Fruit fly (Drosophila melanogaster) whole organism, embryonic: ENCODE measurements around the gene hfp.

Experiments
- Abd-B ChIP-seq: fragments of 200-800 bp; sonication (Bioruptor generic); optimal IDR thresholded peaks from 2 replicates; lab custom pipeline; 2018; ENCODE audit warnings: missing biosample characterization, mild to moderate bottlenecking, missing genetic modification characterization, moderate library complexity
- B-H2 ChIP-seq: fragments of 200-800 bp; sonication (Bioruptor generic); optimal IDR thresholded peaks from 2 replicates; lab custom pipeline; 2018; ENCODE audit warnings: missing biosample characterization, mild to moderate bottlenecking, missing genetic modification characterization
- CG10267 ChIP-seq: fragments of 200-800 bp; sonication (Bioruptor generic); optimal IDR thresholded peaks from 2 replicates; lab custom pipeline; 2018; ENCODE audit warnings: missing biosample characterization, mild to moderate bottlenecking, missing genetic modification characterization, moderate library complexity
- CG10366 ChIP-seq: fragments of 200-800 bp; sonication (Bioruptor generic); IDR thresholded peaks from 2 replicates; pipeline ENCODE4 v1.3.6; 2022; ENCODE audit warnings: missing biosample characterization, missing genetic modification characterization
- CG10959 ChIP-seq: fragments of 200-800 bp; sonication (Bioruptor generic); IDR thresholded peaks from 2 replicates; pipeline ENCODE4 v1.3.6; 2022; ENCODE audit warnings: missing biosample characterization, missing genetic modification characterization
- CG10979 ChIP-seq: fragments of 200-800 bp; sonication (Bioruptor generic); optimal IDR thresholded peaks from 2 replicates; lab custom pipeline; 2018; ENCODE audit warnings: missing biosample characterization, mild to moderate bottlenecking, missing genetic modification characterization, moderate library complexity
- CG11560 ChIP-seq: fragments of 200-800 bp; sonication (Bioruptor generic); IDR thresholded peaks from 3 replicates; pipeline ENCODE4 v1.3.6; 2022; ENCODE audit warnings: missing biosample characterization, missing genetic modification characterization
- CG12299 ChIP-seq: fragments of 200-800 bp; sonication (Bioruptor generic); optimal IDR thresholded peaks from 2 replicates; lab custom pipeline; 2018; ENCODE audit warnings: missing biosample characterization, mild to moderate bottlenecking, missing genetic modification characterization
- CG12942 ChIP-seq: fragments of 200-800 bp; sonication (Bioruptor generic); optimal IDR thresholded peaks from 3 replicates; lab custom pipeline; 2016; ENCODE audit warnings: missing biosample characterization, missing genetic modification characterization
- CG15011 ChIP-seq: fragments of 200-800 bp; sonication (Bioruptor generic); optimal IDR thresholded peaks from 3 replicates; lab custom pipeline; 2018; ENCODE audit warnings: missing biosample characterization, mild to moderate bottlenecking, missing genetic modification characterization
- CG15514 ChIP-seq: fragments of 200-800 bp; sonication (Bioruptor generic); optimal IDR thresholded peaks from 3 replicates; lab custom pipeline; 2017; ENCODE audit warnings: missing biosample characterization, missing genetic modification characterization, mild to moderate bottlenecking, moderate library complexity, missing genetic modification reagents
- CG1832 ChIP-seq: fragments of 200-800 bp; sonication (Bioruptor generic); optimal IDR thresholded peaks from 2 replicates; lab custom pipeline; 2017; ENCODE audit warnings: missing biosample characterization, mild to moderate bottlenecking, missing genetic modification characterization, inconsistent platforms
- CG2120 ChIP-seq: fragments of 200-800 bp; sonication (Bioruptor generic); optimal IDR thresholded peaks from 3 replicates; lab custom pipeline; 2016; ENCODE audit warnings: missing biosample characterization, missing genetic modification characterization
- CG2199 ChIP-seq: fragments of 200-800 bp; sonication (Bioruptor generic); IDR thresholded peaks from 3 replicates; pipeline ENCODE4 v1.3.6; 2022; ENCODE audit warnings: missing biosample characterization, missing genetic modification characterization
- CG4328 ChIP-seq: fragments of 200-800 bp; sonication (Bioruptor generic); optimal IDR thresholded peaks from 3 replicates; lab custom pipeline; 2017; ENCODE audit warnings: missing biosample characterization, missing genetic modification reagents, missing genetic modification characterization
- CG4730 ChIP-seq: fragments of 200-800 bp; sonication (Bioruptor generic); IDR thresholded peaks from 2 replicates; pipeline ENCODE4 v1.3.6; 2022; ENCODE audit warnings: missing biosample characterization, missing genetic modification characterization
- CG7928 ChIP-seq: fragments of 200-800 bp; sonication (Bioruptor generic); optimal IDR thresholded peaks from 2 replicates; lab custom pipeline; 2017; ENCODE audit warnings: missing biosample characterization, mild to moderate bottlenecking, missing genetic modification characterization
- CG9727 ChIP-seq: fragments of 200-800 bp; sonication (Bioruptor generic); optimal IDR thresholded peaks from 3 replicates; lab custom pipeline; 2017; ENCODE audit warnings: missing biosample characterization, mild to moderate bottlenecking, missing genetic modification characterization
- Elba2 ChIP-seq: fragments of 200-800 bp; sonication (Bioruptor generic); optimal IDR thresholded peaks from 3 replicates; lab custom pipeline; 2016; ENCODE audit warnings: missing biosample characterization, missing genetic modification characterization
- Gug ChIP-seq: fragments of 200-800 bp; sonication (Bioruptor generic); IDR thresholded peaks from 4 replicates; pipeline ENCODE4 v1.3.6; 2022; ENCODE audit warnings: missing biosample characterization, missing genetic modification characterization
- MTF-1 ChIP-seq: fragments of 200-800 bp; sonication (Bioruptor generic); optimal IDR thresholded peaks from 2 replicates; lab custom pipeline; 2018; ENCODE audit warnings: missing biosample characterization, mild to moderate bottlenecking, missing genetic modification characterization, borderline replicate concordance
- Neu2 ChIP-seq: fragments of 200-800 bp; sonication (Bioruptor generic); optimal IDR thresholded peaks from 3 replicates; lab custom pipeline; 2016; ENCODE audit warnings: missing biosample characterization, missing genetic modification characterization, borderline replicate concordance
- Nf-YA ChIP-seq: fragments of 200-800 bp; sonication (Bioruptor generic); IDR thresholded peaks from 2 replicates; pipeline ENCODE4 v1.3.6; 2022; ENCODE audit warnings: missing biosample characterization, missing genetic modification characterization
- Opbp ChIP-seq: fragments of 200-800 bp; sonication (Bioruptor generic); IDR thresholded peaks from 3 replicates; pipeline ENCODE4 v1.3.6; 2022; ENCODE audit warnings: missing biosample characterization, missing genetic modification characterization; ENCODE audit not compliant: partially characterized antibody
- Optix ChIP-seq: fragments of 200-800 bp; sonication (Bioruptor generic); IDR thresholded peaks from 3 replicates; pipeline ENCODE4 v1.3.6; 2022; ENCODE audit warnings: missing biosample characterization, missing genetic modification characterization
- Sin3A ChIP-seq: fragments of >200 bp; optimal IDR thresholded peaks from 2 replicates; lab custom pipeline; 2018
- Six4 ChIP-seq: fragments of 200-800 bp; sonication (Bioruptor generic); optimal IDR thresholded peaks from 2 replicates; lab custom pipeline; 2016; ENCODE audit warnings: missing biosample characterization, missing genetic modification characterization
- Vsx1 ChIP-seq: fragments of 200-800 bp; sonication (Bioruptor generic); optimal IDR thresholded peaks from 2 replicates; lab custom pipeline; 2017; ENCODE audit warnings: missing biosample characterization, mild to moderate bottlenecking, missing genetic modification characterization, missing genetic modification reagents
- Xbp1 ChIP-seq: fragments of 200-800 bp; sonication (Bioruptor generic); optimal IDR thresholded peaks from 3 replicates; lab custom pipeline; 2016; ENCODE audit warnings: missing biosample characterization, mild to moderate bottlenecking, missing genetic modification characterization
- YL-1 ChIP-seq: fragments of 200-800 bp; sonication (Bioruptor generic); optimal IDR thresholded peaks from 3 replicates; lab custom pipeline; 2017; ENCODE audit warnings: missing biosample characterization, mild to moderate bottlenecking, missing genetic modification characterization
- ac ChIP-seq: fragments of 200-800 bp; sonication (Bioruptor generic); optimal IDR thresholded peaks from 3 replicates; lab custom pipeline; 2017; ENCODE audit warnings: missing biosample characterization, mild to moderate bottlenecking, missing genetic modification characterization
- aop ChIP-seq: fragments of 200-800 bp; sonication (Bioruptor generic); IDR thresholded peaks from 2 replicates; pipeline ENCODE4 v1.3.6; 2022; ENCODE audit warnings: missing biosample characterization, missing genetic modification characterization
- bbx ChIP-seq: fragments of 200-800 bp; sonication (Bioruptor generic); IDR thresholded peaks from 2 replicates; pipeline ENCODE4 v1.3.6; 2022; ENCODE audit warnings: missing biosample characterization, missing genetic modification characterization; ENCODE audit not compliant: partially characterized antibody
- ci ChIP-seq: fragments of 200-800 bp; sonication (Bioruptor generic); IDR thresholded peaks from 3 replicates; pipeline ENCODE4 v1.3.6; 2022; ENCODE audit warnings: missing biosample characterization, missing genetic modification characterization
- crp ChIP-seq, 2 experiments: fragments of 200-800 bp; sonication (Bioruptor generic); optimal IDR thresholded peaks; 2 replicates in 1 of 2; 3 replicates in 1 of 2; lab custom pipeline; 2017; ENCODE audit warnings: missing biosample characterization in 2 of 2, missing genetic modification characterization in 2 of 2, mild to moderate bottlenecking in 1 of 2, moderate library complexity in 1 of 2
- dmrt11E ChIP-seq: fragments of 200-800 bp; sonication (Bioruptor generic); optimal IDR thresholded peaks from 3 replicates; lab custom pipeline; 2018; ENCODE audit warnings: missing biosample characterization, mild to moderate bottlenecking, missing genetic modification characterization, moderate library complexity
- fd102C ChIP-seq: fragments of 200-800 bp; sonication (Bioruptor generic); optimal IDR thresholded peaks from 2 replicates; lab custom pipeline; 2018; ENCODE audit warnings: missing biosample characterization, mild to moderate bottlenecking, missing genetic modification characterization, moderate library complexity
- fd96Cb ChIP-seq: fragments of 200-800 bp; sonication (Bioruptor generic); optimal IDR thresholded peaks from 2 replicates; lab custom pipeline; 2018; ENCODE audit warnings: missing biosample characterization, mild to moderate bottlenecking, missing genetic modification characterization, moderate library complexity
- gem ChIP-seq: fragments of 200-800 bp; sonication (Bioruptor generic); optimal IDR thresholded peaks from 2 replicates; lab custom pipeline; 2019; ENCODE audit warnings: missing biosample characterization, mild to moderate bottlenecking, missing genetic modification characterization, moderate library complexity
- gro ChIP-seq: fragments of 200-800 bp; sonication (Bioruptor generic); optimal IDR thresholded peaks from 2 replicates; lab custom pipeline; 2016; ENCODE audit warnings: missing biosample characterization, missing genetic modification characterization
- gt ChIP-seq: fragments of 200-800 bp; sonication (Bioruptor generic); IDR thresholded peaks from 2 replicates; pipeline ENCODE4 v1.3.6; 2022; ENCODE audit warnings: missing biosample characterization, missing genetic modification characterization
- hb ChIP-seq: fragments of 200-800 bp; sonication (Bioruptor generic); IDR thresholded peaks from 3 replicates; pipeline ENCODE4 v1.3.6; 2022; ENCODE audit warnings: missing biosample characterization, missing genetic modification characterization; ENCODE audit not compliant: partially characterized antibody
- mld ChIP-seq: fragments of 200-800 bp; sonication (Bioruptor generic); IDR thresholded peaks from 3 replicates; pipeline ENCODE4 v1.3.6; 2022; ENCODE audit warnings: missing biosample characterization, missing genetic modification characterization; ENCODE audit not compliant: partially characterized antibody
- pzg ChIP-seq: fragments of 200-800 bp; sonication (Bioruptor generic); optimal IDR thresholded peaks from 3 replicates; lab custom pipeline; 2018; ENCODE audit warnings: missing biosample characterization, mild to moderate bottlenecking, missing genetic modification characterization, moderate library complexity
- ranshi ChIP-seq: fragments of 200-800 bp; sonication (Bioruptor generic); IDR thresholded peaks from 2 replicates; pipeline ENCODE4 v1.3.6; 2022; ENCODE audit warnings: missing biosample characterization, missing genetic modification characterization
- sisA ChIP-seq: fragments of 200-800 bp; sonication (Bioruptor generic); IDR thresholded peaks from 2 replicates; pipeline ENCODE4 v1.3.6; 2022; ENCODE audit warnings: missing biosample characterization, missing genetic modification characterization
- sug ChIP-seq: fragments of 200-800 bp; optimal IDR thresholded peaks from 2 replicates; lab custom pipeline; 2019; ENCODE audit warnings: missing biosample characterization, mild to moderate bottlenecking, missing genetic modification characterization, moderate library complexity
- trh ChIP-seq: fragments of 200-800 bp; sonication (Bioruptor generic); optimal IDR thresholded peaks from 2 replicates; lab custom pipeline; 2016; ENCODE audit warnings: missing biosample characterization, missing genetic modification characterization
- vvl ChIP-seq: fragments of 200-800 bp; sonication (Bioruptor generic); IDR thresholded peaks from 2 replicates; pipeline ENCODE4 v1.3.6; 2022; ENCODE audit warnings: missing biosample characterization, missing genetic modification characterization

hfp gene

DNA sequence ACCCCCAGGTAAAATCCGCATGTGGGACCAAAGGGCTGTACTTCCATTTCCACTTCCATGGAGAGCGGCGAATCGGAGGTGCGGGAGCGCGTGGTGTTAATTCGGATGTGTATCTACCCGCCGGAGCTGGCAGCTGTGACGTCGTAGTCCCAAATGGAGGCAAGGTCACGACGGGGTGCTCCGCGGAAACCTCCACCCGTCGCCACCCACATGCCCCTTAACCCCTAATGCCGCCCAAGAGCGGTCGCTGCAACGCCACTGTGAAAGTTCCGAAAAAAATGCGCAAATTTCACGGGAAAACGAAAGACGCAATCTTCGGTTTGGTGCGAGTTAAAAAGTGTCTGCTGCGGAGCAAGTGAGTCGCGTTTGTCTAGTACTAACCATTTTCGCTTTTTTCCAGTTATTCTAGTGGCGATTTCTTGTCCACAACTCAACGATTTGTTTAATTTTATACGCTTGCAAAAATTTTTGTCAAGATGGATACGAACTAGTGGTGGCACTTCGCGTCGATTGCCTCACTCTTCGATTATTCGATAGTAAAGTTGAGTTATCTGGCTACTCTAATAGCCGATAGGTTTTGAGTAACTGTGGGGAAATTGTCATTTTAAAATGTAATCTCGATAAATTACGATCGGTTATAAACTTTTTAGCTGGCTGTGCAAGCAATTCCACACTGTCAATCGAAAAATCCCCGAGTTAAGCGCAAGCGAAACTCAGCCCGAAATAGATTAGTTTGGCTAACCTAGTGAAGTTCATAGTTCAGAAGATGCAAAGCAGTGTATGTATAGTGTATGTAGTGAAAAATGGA is at the start of gene hfp, which contains the start of gene Psa:
Gene hfp, minus strand, starts transcription at position 505 of the 808 bp plus-strand sequence.
Gene Psa, plus strand, starts transcription at position 758 of the 808 bp plus-strand sequence.
- TF ChIP-seq CG2199 (GFP tag; lab: Robert Waterston, UW) (no peak), CG7928 (no peak), CG15514 (GFP tag; lab: Kevin White, UChicago) (peak; percentile 60), B-H2 (GFP tag; lab: Kevin White, UChicago) (peak; percentile 2), gt (no peak), Opbp (GFP tag; lab: Robert Waterston, UW) (peak; percentile 76; the same call in 2 of the 3 replicates), CG12942 (GFP tag; lab: Kevin White, UChicago) (no peak), crp (GFP tag; optimal IDR thresholded peaks at IDR 0.05; lab: Kevin White, UChicago) (no peak), bbx (GFP tag; lab: Robert Waterston, UW) (peak; percentile 83), Xbp1 (no peak), Sin3A (lab: Kevin White, UChicago) (peak; percentile 6), CG10267 (peak; percentile 40), Elba2 (GFP tag; lab: Kevin White, UChicago) (no peak), Nf-YA (GFP tag; lab: Robert Waterston, UW) (no peak), CG2120 (no peak), pzg (GFP tag; lab: Kevin White, UChicago) (peak; percentile 83), Neu2 (GFP tag; lab: Kevin White, UChicago) (peak; percentile 67), CG10366 (GFP tag; lab: Robert Waterston, UW) (no peak), CG10979 (no peak), CG10959 (GFP tag; lab: Robert Waterston, UW) (no peak; the same call in 1 of the 2 replicates), CG12299 (no peak), ranshi (GFP tag; lab: Robert Waterston, UW) (no peak), YL-1 (GFP tag; lab: Kevin White, UChicago) (peak; percentile 89), MTF-1 (GFP tag; lab: Kevin White, UChicago) (no peak), ac (GFP tag; lab: Kevin White, UChicago) (no peak), sisA (GFP tag; lab: Robert Waterston, UW) (no peak), trh (GFP tag; lab: Kevin White, UChicago) (no peak), sug (tag; lab: Kevin White, UChicago) (no peak), gro (GFP tag; lab: Kevin White, UChicago) (no peak), CG11560 (tag; lab: Robert Waterston, UW) (peak; percentile 98), hb (GFP tag; lab: Robert Waterston, UW) (peak; percentile 70; the same call in 1 of the 3 replicates), CG4328 (GFP tag; lab: Kevin White, UChicago) (no peak), CG4730 (GFP tag; lab: Robert Waterston, UW) (no peak), aop (GFP tag; lab: Robert Waterston, UW) (no peak), mld (GFP tag; lab: Robert Waterston, UW) (peak; percentile 9; the same call in 1 of the 3 replicates), fd102C (GFP tag; lab: Kevin White, UChicago) (no peak), CG9727 (no peak), Vsx1 (GFP tag; lab: Kevin White, UChicago) (no peak), Gug (GFP tag; lab: Robert Waterston, UW) (no peak), Optix (no peak), ci (GFP tag; lab: Robert Waterston, UW) (peak; percentile 40; the same call in 1 of the 3 replicates), vvl (no peak), Abd-B (GFP tag; lab: Kevin White, UChicago) (no peak), fd96Cb (tag; lab: Kevin White, UChicago) (no peak), CG15011 (GFP tag; lab: Kevin White, UChicago) (no peak), gem (tag; lab: Kevin White, UChicago) (no peak), dmrt11E (tag; lab: Kevin White, UChicago) (no peak), Six4 (GFP tag; lab: Kevin White, UChicago) (no peak), CG1832 (GFP tag; lab: Kevin White, UChicago) (peak; percentile 5)
